Worm (Caenorhabditis elegans): ENCODE results near the gene ift-81.

DNA sequence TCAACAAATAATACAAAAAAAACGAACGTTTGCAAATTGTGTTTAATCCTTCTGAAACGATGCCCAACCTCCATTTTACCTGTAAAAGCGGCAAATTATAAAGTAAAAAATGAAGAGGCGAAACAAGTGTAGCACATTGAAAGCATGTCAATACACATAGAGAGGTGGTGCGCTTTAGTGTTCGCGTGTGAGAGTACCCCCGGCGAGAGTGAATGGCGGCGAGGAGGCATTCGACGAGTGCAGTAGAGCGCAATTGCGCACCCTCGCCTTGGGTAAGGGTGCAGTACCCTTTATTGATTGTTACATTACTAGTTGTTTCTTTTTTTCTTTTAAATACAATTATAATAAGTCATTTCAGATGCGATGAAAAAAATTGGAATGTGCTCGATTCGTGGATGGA is 23.2 kb upstream of the ift-81 start, which contains the start of gene hst-6:
- TF ChIP-seq Y5F2A.4 (GFP tag; optimal IDR thresholded peaks at IDR 0.05) = no peak
- TF ChIP-seq ces-1 (GFP tag; optimal IDR thresholded peaks at IDR 0.05) = no peak
- no peak for TF ChIP-seq daf-12 (tag; optimal IDR thresholded peaks at IDR 0.05)
- peak; percentile 77 for TF ChIP-seq nhr-28 (tag; optimal IDR thresholded peaks at IDR 0.05)
- peak; percentile 21 for TF ChIP-seq zip-2 (tag; optimal IDR thresholded peaks at IDR 0.05)
- no peak for TF ChIP-seq nhr-25 (tag; optimal IDR thresholded peaks at IDR 0.05; ENCODE audit: borderline replicate concordance, insufficient read depth)
- no peak for TF ChIP-seq lin-39 (tag; optimal IDR thresholded peaks at IDR 0.05)
- TF ChIP-seq lin-1 (GFP tag; IDR thresholded peaks at IDR 0.05) = 0 out of 2 replicates have a peak, but pooled peaks have one; percentile 20
- TF ChIP-seq hmg-1.1 (GFP tag; IDR thresholded peaks at IDR 0.05) = peak; percentile 78
- TF ChIP-seq unc-130 (GFP tag; optimal IDR thresholded peaks at IDR 0.05) = no peak

All from whole organism, L4 larva.